Fruit fly (Drosophila melanogaster): ENCODE measurements around the gene CG34041.

The CG34041 gene

DNA sequence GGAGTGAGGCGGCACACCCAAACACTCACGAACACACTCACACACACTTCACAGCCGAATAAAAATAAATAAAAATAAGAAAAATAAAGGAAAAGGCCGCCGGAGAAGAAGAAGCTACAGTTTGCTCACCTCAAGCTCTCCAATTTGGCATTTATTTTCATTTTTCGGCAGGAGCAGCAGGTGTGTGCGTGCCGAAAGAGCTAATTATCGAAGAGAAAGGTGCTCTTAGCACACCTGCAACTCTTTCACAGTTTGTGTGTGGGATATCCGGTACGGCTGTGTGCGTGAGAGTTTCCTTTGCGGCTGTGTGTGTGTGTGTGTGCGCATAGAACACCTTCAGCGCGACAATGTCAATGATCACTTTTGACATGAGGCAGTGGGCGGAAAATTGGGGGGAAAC lies 37.2 kb downstream of the CG34041 start:
- no peak for TF ChIP-seq CG3919 (GFP tag; optimal IDR thresholded peaks at IDR 0.05)
- TF ChIP-seq CG15336 (GFP tag; IDR thresholded peaks at IDR 0.05), result no peak
- TF ChIP-seq Sox102F (GFP tag; optimal IDR thresholded peaks at IDR 0.05), result no peak
- no peak for TF ChIP-seq vri (GFP tag; optimal IDR thresholded peaks at IDR 0.05)
- no peak for TF ChIP-seq Hr38 (GFP tag; optimal IDR thresholded peaks at IDR 0.05)
- no peak for TF ChIP-seq CG6276 (GFP tag; optimal IDR thresholded peaks at IDR 0.05)
- TF ChIP-seq Gug (GFP tag; IDR thresholded peaks at IDR 0.05), result no peak
- no peak for TF ChIP-seq CG6808 (GFP tag; optimal IDR thresholded peaks at IDR 0.05)

DNA sequence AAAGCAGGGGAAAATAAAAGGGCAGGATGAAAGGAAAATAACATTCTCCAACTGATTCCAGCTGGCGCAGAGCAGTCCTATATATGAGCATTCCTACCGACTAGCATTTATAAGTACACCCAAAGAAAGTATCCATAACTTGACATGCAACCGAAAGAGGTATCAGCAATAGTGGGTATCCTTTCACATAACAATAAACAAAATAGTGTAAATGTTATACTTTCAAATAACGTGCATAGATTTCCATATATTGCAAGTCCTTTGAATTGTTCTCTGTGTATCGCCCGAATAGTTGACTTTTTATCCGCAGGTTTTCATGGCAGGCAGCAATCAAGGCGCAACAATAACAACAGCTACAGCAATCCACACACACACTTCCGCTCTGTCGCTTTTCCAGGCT lies 42.2 kb downstream of the CG34041 start:
- TF ChIP-seq Eip78C (GFP tag) (peak; percentile 41), Sox15 (GFP tag; optimal IDR thresholded peaks at IDR 0.05) (no peak), fkh (GFP tag; optimal IDR thresholded peaks at IDR 0.05) (no peak), spab (GFP tag; optimal IDR thresholded peaks at IDR 0.05) (no peak), svp (GFP tag) (no peak), CG16779 (tag; optimal IDR thresholded peaks at IDR 0.05) (no peak), CG10631 (GFP tag; optimal IDR thresholded peaks at IDR 0.05) (peak; percentile 26), Hr4 (GFP tag; optimal IDR thresholded peaks at IDR 0.05) (peak; percentile 31), CG32006 (GFP tag; optimal IDR thresholded peaks at IDR 0.05) (peak; percentile 39), CG6276 (GFP tag; optimal IDR thresholded peaks at IDR 0.05) (no peak), salr (GFP tag; optimal IDR thresholded peaks at IDR 0.05) (peak in 1 of 2 experiments; percentile 8), pdm3 (GFP tag; optimal IDR thresholded peaks at IDR 0.05) (no peak), CG10669 (GFP tag; optimal IDR thresholded peaks at IDR 0.05) (no peak), Hr38 (GFP tag; optimal IDR thresholded peaks at IDR 0.05) (no peak), CG8319 (GFP tag; optimal IDR thresholded peaks at IDR 0.05) (no peak), Eip93F (GFP tag; optimal IDR thresholded peaks at IDR 0.05) (no peak), OdsH (GFP tag; optimal IDR thresholded peaks at IDR 0.05) (peak; percentile 11), CG15336 (GFP tag; IDR thresholded peaks at IDR 0.05) (peak; percentile 24; the same call in 1 of the 2 replicates), CG1621 (tag; optimal IDR thresholded peaks at IDR 0.05) (no peak), eg (GFP tag; IDR thresholded peaks at IDR 0.05) (no peak), CG6808 (GFP tag; optimal IDR thresholded peaks at IDR 0.05) (no peak), CG8119 (GFP tag; IDR thresholded peaks at IDR 0.05) (no peak), Sox14 (GFP tag; optimal IDR thresholded peaks at IDR 0.05) (no peak), CG11762 (GFP tag; optimal IDR thresholded peaks at IDR 0.05; ENCODE audit: insufficient read depth) (no peak), Ets21C (GFP tag; optimal IDR thresholded peaks at IDR 0.05) (no peak), CG31627 (GFP tag; optimal IDR thresholded peaks at IDR 0.05) (no peak), CG3919 (GFP tag; optimal IDR thresholded peaks at IDR 0.05) (peak; percentile 2)

DNA sequence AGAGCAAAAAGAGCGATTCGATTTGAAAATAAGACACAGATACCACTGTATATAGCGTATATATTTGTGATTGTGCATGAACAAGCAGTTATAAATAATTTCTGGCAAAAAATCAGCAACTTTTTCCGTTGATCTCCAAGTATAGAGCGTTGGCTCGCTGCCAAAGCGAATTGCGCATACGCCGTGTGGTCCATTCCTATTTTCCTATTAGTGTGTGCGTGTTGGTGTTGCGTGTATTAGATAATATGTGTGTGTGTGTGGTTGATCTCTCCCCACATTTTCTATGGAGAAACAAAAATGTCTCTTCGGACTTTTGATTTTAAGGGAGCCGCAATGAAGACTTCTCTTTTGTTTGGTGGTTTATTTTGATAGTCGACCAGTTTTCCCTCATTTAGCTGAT lies 44.7 kb downstream of the CG34041 start:
- TF ChIP-seq CG6854 (GFP tag; optimal IDR thresholded peaks at IDR 0.05) (no peak), CG34406 (GFP tag; optimal IDR thresholded peaks at IDR 0.05) (no peak), Hr39 (GFP tag; optimal IDR thresholded peaks at IDR 0.05) (no peak), net (GFP tag; optimal IDR thresholded peaks at IDR 0.05) (no peak), CG8119 (GFP tag; IDR thresholded peaks at IDR 0.05) (no peak), CG6792 (GFP tag; optimal IDR thresholded peaks at IDR 0.05) (no peak), Eip93F (GFP tag; optimal IDR thresholded peaks at IDR 0.05) (no peak), vri (GFP tag; optimal IDR thresholded peaks at IDR 0.05) (no peak), salr (GFP tag; optimal IDR thresholded peaks at IDR 0.05) (no peak), CG15336 (GFP tag; IDR thresholded peaks at IDR 0.05) (no peak), acj6 (GFP tag; optimal IDR thresholded peaks at IDR 0.05) (no peak), Eip78C (GFP tag) (no peak), Ets21C (GFP tag; optimal IDR thresholded peaks at IDR 0.05) (no peak), ss (GFP tag; optimal IDR thresholded peaks at IDR 0.05) (no peak), CG6276 (GFP tag; optimal IDR thresholded peaks at IDR 0.05) (no peak), CG10631 (GFP tag; optimal IDR thresholded peaks at IDR 0.05) (no peak)

Data from whole organism, prepupa.